Worm (Caenorhabditis elegans): ENCODE data around the gene pals-25.

DNA sequence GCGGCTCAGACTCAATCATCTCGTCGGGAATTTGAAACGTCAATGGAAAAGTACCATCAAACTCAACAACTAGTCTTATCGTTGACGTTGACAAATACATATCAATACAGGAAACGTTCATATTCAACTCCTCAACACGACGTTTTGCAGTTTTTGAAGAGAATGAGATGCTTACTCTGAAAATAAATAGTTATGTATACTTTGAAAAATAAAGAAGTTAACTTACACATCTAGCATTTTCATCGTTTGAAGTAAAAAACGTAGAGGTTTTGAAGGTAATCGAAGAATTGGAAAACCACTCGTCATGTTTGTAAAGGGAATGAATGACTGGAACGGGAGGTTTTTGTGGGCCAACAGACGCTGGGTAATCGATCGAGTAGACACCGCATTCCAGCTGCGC lies 6.6 kb downstream of the pals-25 start, which contains the start of gene fbxb-81:
- TF ChIP-seq F23B12.7 (tag; optimal IDR thresholded peaks at IDR 0.05; ENCODE audit: insufficient read depth) (no peak), ceh-58 (GFP tag; IDR thresholded peaks at IDR 0.05) (no peak), F52B5.7 (tag; optimal IDR thresholded peaks at IDR 0.05) (no peak), B0336.3 (GFP tag; IDR thresholded peaks at IDR 0.05) (no peak), snpc-4 (GFP tag; optimal IDR thresholded peaks at IDR 0.05) (no peak), snpc-4 (tag; optimal IDR thresholded peaks at IDR 0.05) (no peak)
